Worm (Caenorhabditis elegans) whole organism, L4 larva: Measurements from ENCODE around the gene clhm-1.

Experiments
- F44E2.7 ChIP-seq: fragments of 200-800 bp; sonication (Bioruptor generic); IDR thresholded peaks from 2 replicates; pipeline ENCODE4 v2.1.2; 2022; ENCODE audit warnings: missing genetic modification characterization, missing compliant biosample characterization
- R02D3.7 ChIP-seq: fragments of 150-350 bp; sonication (generic microtip); optimal IDR thresholded peaks from 3 replicates; lab custom pipeline; 2014; ENCODE audit warnings: missing biosample characterization, missing genetic modification characterization
- aha-1 ChIP-seq: fragments of 150-350 bp; peaks from one replicate; lab custom pipeline; 2014; ENCODE audit warnings: missing biosample characterization, missing genetic modification characterization
- ama-1 ChIP-seq: fragments of 150-350 bp; optimal IDR thresholded peaks from 2 replicates; lab custom pipeline; 2014; ENCODE audit warnings: inconsistent platforms, mixed read lengths
- daf-12 ChIP-seq: fragments of 150-350 bp; optimal IDR thresholded peaks from 2 replicates; lab custom pipeline; 2014; ENCODE audit warnings: missing biosample characterization, missing genetic modification reagents, missing genetic modification characterization
- daf-16 ChIP-seq, 3 experiments: sonication (generic microtip); optimal IDR thresholded peaks; 2 replicates each; lab custom pipeline; 2016 to 2017; ENCODE audit warnings: missing genetic modification characterization in 3 of 3, missing genetic modification reagents in 3 of 3, mild to moderate bottlenecking in 2 of 3, missing compliant biosample characterization in 2 of 3, missing biosample characterization in 1 of 3, moderate library complexity in 1 of 3
- daf-19 ChIP-seq: fragments of 200-800 bp; sonication (Bioruptor generic); conservative IDR thresholded peaks from 2 replicates; pipeline ENCODE4 v1.3.6; 2022; ENCODE audit warnings: missing genetic modification characterization, missing compliant biosample characterization
- dmd-6 ChIP-seq: fragments of 200-800 bp; sonication (Bioruptor generic); IDR thresholded peaks from 2 replicates; pipeline ENCODE4 v1.3.6; 2022; ENCODE audit warnings: missing genetic modification reagents, missing genetic modification characterization, missing compliant biosample characterization
- duxl-1 ChIP-seq: sonication (generic microtip); optimal IDR thresholded peaks from 2 replicates; lab custom pipeline; 2016; ENCODE audit warnings: mild to moderate bottlenecking, missing genetic modification characterization, moderate library complexity, missing compliant biosample characterization; ENCODE audit not compliant: poor library complexity
- dve-1 ChIP-seq: sonication (generic microtip); optimal IDR thresholded peaks from 2 replicates; lab custom pipeline; 2017; ENCODE audit warnings: antibody characterized with exemption, mild to moderate bottlenecking, missing genetic modification characterization, missing compliant biosample characterization; ENCODE audit not compliant: insufficient read depth
- egl-27 ChIP-seq: sonication (generic microtip); optimal IDR thresholded peaks from 3 replicates; lab custom pipeline; 2017; ENCODE audit warnings: missing biosample characterization, missing genetic modification reagents, missing genetic modification characterization
- hif-1 ChIP-seq, 2 experiments: sonication (generic microtip); optimal IDR thresholded peaks; 2 replicates each; lab custom pipeline; 2016 to 2017; ENCODE audit warnings: missing compliant biosample characterization in 2 of 2, missing genetic modification characterization in 2 of 2, missing genetic modification reagents in 2 of 2, missing genotype in 2 of 2, mild to moderate bottlenecking in 1 of 2
- hmg-1.1 ChIP-seq: fragments of 200-800 bp; sonication (Bioruptor generic); IDR thresholded peaks from 2 replicates; pipeline ENCODE4 v1.3.6; 2022; ENCODE audit warnings: missing genetic modification reagents, missing genetic modification characterization, missing compliant biosample characterization
- lim-7 ChIP-seq: fragments of 200-800 bp; sonication (Bioruptor generic); IDR thresholded peaks from 2 replicates; pipeline ENCODE4 v1.3.6; 2022; ENCODE audit warnings: missing genetic modification characterization, missing compliant biosample characterization
- lin-15B ChIP-seq: fragments of 150-350 bp; sonication (generic microtip); optimal IDR thresholded peaks from 3 replicates; lab custom pipeline; 2014; ENCODE audit warnings: missing biosample characterization, missing genetic modification characterization
- lir-3 ChIP-seq: sonication (generic microtip); optimal IDR thresholded peaks from 2 replicates; lab custom pipeline; 2016; ENCODE audit warnings: mild to moderate bottlenecking, missing genetic modification characterization, missing compliant biosample characterization
- lsy-2 ChIP-seq, 2 experiments: fragments of 150-350 bp in 1 of 2; sonication (generic microtip) in 1 of 2; optimal IDR thresholded peaks; 2 replicates each; lab custom pipeline; 2014 to 2017; ENCODE audit warnings: missing biosample characterization in 2 of 2, missing genetic modification characterization in 2 of 2
- mdt-29 ChIP-seq: fragments of 200-800 bp; sonication (Bioruptor generic); IDR thresholded peaks from 2 replicates; pipeline ENCODE4 v1.3.6; 2022; ENCODE audit warnings: missing genetic modification reagents, missing genetic modification characterization, missing compliant biosample characterization
- mep-1 ChIP-seq: fragments of 150-350 bp; sonication (generic microtip); optimal IDR thresholded peaks from 3 replicates; lab custom pipeline; 2014; ENCODE audit warnings: missing biosample characterization, missing genetic modification characterization
- mes-2 ChIP-seq: sonication (generic microtip); optimal IDR thresholded peaks from 2 replicates; lab custom pipeline; 2016; ENCODE audit warnings: missing genotype, mild to moderate bottlenecking, missing genetic modification characterization, missing compliant biosample characterization; ENCODE audit not compliant: poor library complexity, severe bottlenecking
- mxl-3 ChIP-seq: fragments of 200-800 bp; sonication (Bioruptor generic); optimal IDR thresholded peaks from 2 replicates; lab custom pipeline; 2018; ENCODE audit warnings: mild to moderate bottlenecking, missing genetic modification characterization, missing compliant biosample characterization
- nhr-10 ChIP-seq: fragments of 150-350 bp; optimal IDR thresholded peaks from 2 replicates; lab custom pipeline; 2014; ENCODE audit warnings: missing biosample characterization, missing genetic modification characterization
- nhr-102 ChIP-seq: sonication (generic microtip); optimal IDR thresholded peaks from 2 replicates; lab custom pipeline; 2016; ENCODE audit warnings: mild to moderate bottlenecking, missing genetic modification characterization, moderate library complexity, missing compliant biosample characterization
- nhr-25 ChIP-seq: sonication (generic microtip); optimal IDR thresholded peaks from 2 replicates; lab custom pipeline; 2017; ENCODE audit warnings: missing genetic modification characterization, mild to moderate bottlenecking, missing compliant biosample characterization, antibody characterized with exemption, moderate library complexity, borderline replicate concordance; ENCODE audit not compliant: insufficient read depth
- nhr-28 ChIP-seq: fragments of 150-350 bp; optimal IDR thresholded peaks from 2 replicates; lab custom pipeline; 2014; ENCODE audit warnings: missing biosample characterization, missing genetic modification characterization
- nhr-6 ChIP-seq: fragments of 150-350 bp; optimal IDR thresholded peaks from 2 replicates; lab custom pipeline; 2014; ENCODE audit warnings: missing biosample characterization, missing genetic modification characterization
- nhr-76 ChIP-seq: fragments of 150-350 bp; optimal IDR thresholded peaks from 2 replicates; lab custom pipeline; 2014; ENCODE audit warnings: missing biosample characterization, missing genetic modification characterization
- pha-4 ChIP-seq, 2 experiments: fragments of 150-350 bp in 1 of 2; fragments of 200-800 bp in 1 of 2; sonication (Bioruptor generic) in 1 of 2; IDR thresholded peaks in 1 of 2; optimal IDR thresholded peaks in 1 of 2; 2 replicates each; pipeline versions ENCODE4 v1.3.6 to Lab custom; 2014 to 2022; ENCODE audit warnings: missing genetic modification characterization in 2 of 2, missing genetic modification reagents in 2 of 2, missing biosample characterization in 1 of 2, missing compliant biosample characterization in 1 of 2
- php-3 ChIP-seq: fragments of 200-800 bp; sonication (Bioruptor generic); IDR thresholded peaks from 2 replicates; pipeline ENCODE4 v1.3.6; 2022; ENCODE audit warnings: missing genetic modification reagents, missing genetic modification characterization, missing compliant biosample characterization
- pqm-1 ChIP-seq: sonication (generic microtip); optimal IDR thresholded peaks from 2 replicates; lab custom pipeline; 2017; ENCODE audit warnings: missing biosample characterization, missing genetic modification characterization
- rbr-2 ChIP-seq: sonication (generic microtip); optimal IDR thresholded peaks from 2 replicates; lab custom pipeline; 2016; ENCODE audit warnings: missing genotype, missing genetic modification characterization, missing compliant biosample characterization
- saeg-2 ChIP-seq: fragments of 200-800 bp; sonication (Bioruptor generic); IDR thresholded peaks from 2 replicates; pipeline ENCODE4 v1.3.6; 2022; ENCODE audit warnings: missing genetic modification reagents, missing genetic modification characterization, missing compliant biosample characterization
- snpc-4 ChIP-seq: fragments of 150-350 bp; optimal IDR thresholded peaks from 2 replicates; lab custom pipeline; 2014; ENCODE audit warnings: missing biosample characterization, missing genetic modification characterization
- spr-1 ChIP-seq: sonication (generic microtip); optimal IDR thresholded peaks from 2 replicates; lab custom pipeline; 2016; ENCODE audit warnings: mild to moderate bottlenecking, missing genetic modification characterization, missing compliant biosample characterization
- tag-97 ChIP-seq: fragments of 200-800 bp; sonication (Bioruptor generic); IDR thresholded peaks from 2 replicates; pipeline ENCODE4 v1.3.6; 2022; ENCODE audit warnings: missing genetic modification characterization, missing compliant biosample characterization
- tra-1 ChIP-seq: fragments of 200-800 bp; sonication (Bioruptor generic); IDR thresholded peaks from 2 replicates; pipeline ENCODE4 v1.3.6; 2022; ENCODE audit warnings: missing genetic modification reagents, missing genetic modification characterization, missing compliant biosample characterization
- unc-62 ChIP-seq, 3 experiments: fragments of 150-350 bp in 1 of 3; sonication (generic microtip); optimal IDR thresholded peaks in 2 of 3; peaks in 1 of 3; 1 replicate in 1 of 3; 2 replicates in 2 of 3; lab custom pipeline; 2014 to 2017; ENCODE audit warnings: missing biosample characterization in 3 of 3, missing genetic modification characterization in 3 of 3, missing genetic modification reagents in 3 of 3, missing genotype in 1 of 3
- vab-7 ChIP-seq: fragments of 200-800 bp; sonication (Bioruptor generic); IDR thresholded peaks from 2 replicates; pipeline ENCODE4 v1.3.6; 2022; ENCODE audit warnings: missing genetic modification reagents, missing genetic modification characterization, missing compliant biosample characterization
- zag-1 ChIP-seq: fragments of 150-350 bp; optimal IDR thresholded peaks from 2 replicates; lab custom pipeline; 2014; ENCODE audit warnings: missing biosample characterization, missing genetic modification characterization

The clhm-1 gene

DNA sequence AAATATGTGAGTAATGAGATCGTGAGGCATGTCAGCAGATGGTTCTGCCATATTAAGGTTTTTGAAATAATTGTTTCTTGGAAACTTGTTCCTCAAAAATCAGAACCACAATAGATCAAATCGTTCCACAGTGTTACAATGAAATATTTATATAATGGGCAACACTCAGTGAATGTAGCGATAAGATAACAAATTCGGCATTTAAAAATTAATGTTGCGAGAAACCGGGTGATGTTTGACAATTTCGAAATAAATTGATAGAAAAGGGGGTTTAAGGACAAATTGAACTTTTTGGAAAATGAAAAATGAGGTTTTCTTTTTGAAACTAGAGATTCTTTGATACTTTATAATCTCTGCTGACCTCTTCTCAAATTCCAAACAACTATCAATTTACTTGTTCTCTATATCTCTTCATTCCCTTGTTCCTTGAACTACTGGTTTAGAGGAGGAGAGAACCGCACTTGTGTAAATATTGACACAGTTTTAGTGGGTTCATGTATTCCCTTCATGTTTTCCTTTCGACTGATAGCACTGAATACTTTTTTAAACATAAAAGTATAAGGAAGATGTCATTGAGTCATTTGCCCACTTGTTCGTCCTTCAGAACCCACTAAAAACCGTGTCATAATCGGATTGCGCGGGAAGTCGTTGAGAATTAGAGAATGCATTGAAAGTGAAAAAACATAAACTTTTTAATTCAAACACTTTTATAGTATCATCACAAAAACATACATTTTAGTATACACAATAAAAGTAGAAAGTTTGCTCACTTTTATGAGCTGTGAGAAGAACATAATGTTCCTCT is 33.8 kb downstream of the clhm-1 start:
- TF ChIP-seq nhr-25 (tag; lab: Kevin White, UChicago): no peak
- peak in 1 of 2 experiments; percentile 60 for TF ChIP-seq unc-62 (GFP tag; optimal IDR thresholded peaks at IDR 0.05 in 1 of 2; lab: Kevin White, UChicago)
- TF ChIP-seq unc-62 (tag; optimal IDR thresholded peaks at IDR 0.05; lab: Kevin White, UChicago): no peak
- peak; percentile 28 for TF ChIP-seq nhr-28 (tag; lab: Kevin White, UChicago)
- no peak for TF ChIP-seq daf-16 (GFP tag; optimal IDR thresholded peaks at IDR 0.05; lab: Kevin White, UChicago)
- peak; percentile 25 for TF ChIP-seq daf-16 (tag; optimal IDR thresholded peaks at IDR 0.05; lab: Kevin White, UChicago)
- 0 out of 2 replicates have a peak, but pooled peaks have one; percentile 47 for TF ChIP-seq php-3 (GFP tag; lab: Robert Waterston, UW)
- no peak for TF ChIP-seq spr-1
- TF ChIP-seq egl-27 (tag; lab: Kevin White, UChicago): peak; percentile 76
- peak; percentile 51 for TF ChIP-seq dve-1 (tag; lab: Kevin White, UChicago)
- peak; percentile 1 for TF ChIP-seq aha-1
- TF ChIP-seq nhr-6 (tag; lab: Kevin White, UChicago): peak; percentile 16
- TF ChIP-seq dmd-6 (GFP tag; lab: Robert Waterston, UW): peak; percentile 51; the same call in 1 of the 2 replicates
- TF ChIP-seq pqm-1 (tag; lab: Kevin White, UChicago): peak; percentile 90
- TF ChIP-seq mdt-29 (GFP tag; lab: Robert Waterston, UW): no peak

DNA sequence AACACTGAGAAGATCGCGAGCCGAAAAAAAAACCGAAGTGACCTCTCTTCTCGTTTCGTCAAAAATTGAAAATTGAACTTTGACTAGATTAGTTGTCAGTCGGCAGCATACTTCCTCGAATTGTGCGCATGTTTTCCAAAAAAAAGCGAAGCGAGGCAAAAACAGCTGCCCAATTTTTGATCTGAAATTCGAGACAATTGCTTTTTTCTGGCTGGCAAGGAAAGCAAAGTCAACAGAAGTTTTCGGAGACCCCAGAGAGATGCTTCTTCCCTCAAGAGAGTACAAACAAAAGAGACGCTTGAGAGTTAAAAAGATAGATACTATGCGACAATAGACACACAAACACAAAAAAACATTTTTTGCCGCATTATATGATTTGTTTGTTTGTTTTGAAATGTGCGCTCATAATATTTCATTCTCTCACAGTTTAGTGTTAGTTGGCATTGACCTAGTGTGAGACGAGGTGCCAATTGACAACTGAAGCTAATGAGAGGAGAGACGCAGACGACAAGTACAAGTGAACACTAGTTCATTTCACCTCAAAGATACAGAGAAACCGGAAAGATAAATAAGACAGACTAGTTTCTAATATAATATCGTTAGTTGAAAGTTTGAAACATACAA is 34.7 kb downstream of the clhm-1 start:
- peak; percentile 25; the same call in 1 of the 2 replicates for TF ChIP-seq pha-4 (GFP tag; IDR thresholded peaks at IDR 0.05; lab: Robert Waterston, UW)
- TF ChIP-seq pha-4 (tag; optimal IDR thresholded peaks at IDR 0.05; lab: Kevin White, UChicago): no peak
- 0 out of 2 replicates have a peak, but pooled peaks have one; percentile 3 for TF ChIP-seq tra-1 (GFP tag; lab: Robert Waterston, UW)
- peak in 1 of 2 experiments; percentile 19 for TF ChIP-seq lsy-2 (tag; optimal IDR thresholded peaks at IDR 0.05; lab: Kevin White, UChicago)
- peak; percentile 25 for TF ChIP-seq rbr-2 (tag; lab: Kevin White, UChicago)
- peak; percentile 52 for TF ChIP-seq dve-1 (tag; lab: Kevin White, UChicago)
- no peak for TF ChIP-seq vab-7 (GFP tag; lab: Robert Waterston, UW)
- TF ChIP-seq aha-1: peak; percentile 94
- TF ChIP-seq unc-62 (GFP tag; optimal IDR thresholded peaks at IDR 0.05 in 1 of 2; lab: Kevin White, UChicago): peak in 1 of 2 experiments; percentile 83
- no peak for TF ChIP-seq unc-62 (tag; optimal IDR thresholded peaks at IDR 0.05; lab: Kevin White, UChicago)
- TF ChIP-seq hif-1 (tag; optimal IDR thresholded peaks at IDR 0.05; lab: Kevin White, UChicago): no peak
- peak; percentile 17 for TF ChIP-seq mep-1 (tag; lab: Kevin White, UChicago)
- TF ChIP-seq R02D3.7 (tag; lab: Kevin White, UChicago): no peak
- peak; percentile 35 for TF ChIP-seq nhr-28 (tag; lab: Kevin White, UChicago)
- TF ChIP-seq daf-16 (GFP tag; optimal IDR thresholded peaks at IDR 0.05; lab: Kevin White, UChicago): peak in 1 of 2 experiments; percentile 31
- TF ChIP-seq daf-16 (tag; optimal IDR thresholded peaks at IDR 0.05; lab: Kevin White, UChicago): peak; percentile 51
- TF ChIP-seq nhr-6 (tag; lab: Kevin White, UChicago): peak; percentile 8
- TF ChIP-seq mes-2 (tag; lab: Kevin White, UChicago): peak; percentile 10
- no peak for TF ChIP-seq nhr-76 (tag; lab: Kevin White, UChicago)

DNA sequence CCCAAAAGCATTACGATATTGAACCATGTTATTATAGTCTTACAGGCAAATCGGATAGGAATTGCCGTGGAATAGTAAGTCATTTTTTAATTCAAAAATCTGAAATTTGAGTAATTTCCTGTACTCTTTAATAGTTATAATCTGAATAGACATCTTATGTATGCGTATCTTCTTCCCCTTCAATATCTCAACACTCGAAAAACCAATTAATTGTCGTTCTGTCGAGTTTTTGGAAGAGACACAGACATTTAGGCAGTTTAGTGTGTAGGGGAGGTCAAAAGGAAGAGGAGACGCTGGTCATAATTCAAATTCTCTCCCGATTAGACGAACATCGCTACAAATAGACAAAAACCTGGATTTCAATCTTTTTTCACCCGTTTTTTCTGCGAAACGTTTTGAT is 35.3 kb downstream of the clhm-1 start:
- TF ChIP-seq ama-1 (lab: Kevin White, UChicago) (no peak), daf-12 (tag; lab: Kevin White, UChicago) (no peak), snpc-4 (tag; lab: Kevin White, UChicago) (no peak), lir-3 (tag; lab: Kevin White, UChicago) (no peak), nhr-10 (peak; percentile 18), daf-19 (no peak), nhr-6 (tag; lab: Kevin White, UChicago) (no peak), lim-7 (GFP tag; lab: Robert Waterston, UW) (no peak), nhr-102 (tag; lab: Kevin White, UChicago) (no peak), vab-7 (GFP tag; lab: Robert Waterston, UW) (no peak), unc-62 (GFP tag; optimal IDR thresholded peaks at IDR 0.05 in 1 of 2; lab: Kevin White, UChicago) (peak in 1 of 2 experiments; percentile 98), unc-62 (tag; optimal IDR thresholded peaks at IDR 0.05; lab: Kevin White, UChicago) (no peak), lin-15B (tag; lab: Kevin White, UChicago) (no peak), nhr-28 (tag; lab: Kevin White, UChicago) (peak; percentile 80), hmg-1.1 (GFP tag; lab: Robert Waterston, UW) (no peak), mxl-3 (GFP tag; lab: Kevin White, UChicago) (no peak), zag-1 (tag; lab: Kevin White, UChicago) (no peak), dve-1 (tag; lab: Kevin White, UChicago) (peak; percentile 33), tag-97 (no peak), saeg-2 (GFP tag; lab: Robert Waterston, UW) (no peak), dmd-6 (GFP tag; lab: Robert Waterston, UW) (no peak), lsy-2 (tag; optimal IDR thresholded peaks at IDR 0.05; lab: Kevin White, UChicago) (peak in 1 of 2 experiments; percentile 50), F44E2.7 (no peak), duxl-1 (tag; lab: Kevin White, UChicago) (no peak)
